Fruit fly (Drosophila melanogaster) whole organism, embryonic: ENCODE measurements around the gene CG4733.

Source experiments
- CG10274 ChIP-seq: fragments of 200-800 bp; sonication (Bioruptor generic); optimal IDR thresholded peaks from 3 replicates; lab custom pipeline; 2017; ENCODE audit warnings: missing biosample characterization, mild to moderate bottlenecking, missing genetic modification characterization
- CG11504 ChIP-seq: fragments of 200-800 bp; sonication (Bioruptor generic); optimal IDR thresholded peaks from 3 replicates; lab custom pipeline; 2019; ENCODE audit warnings: missing biosample characterization, mild to moderate bottlenecking, missing genetic modification characterization, moderate library complexity
- CG11723 ChIP-seq: fragments of 200-800 bp; sonication (Bioruptor generic); optimal IDR thresholded peaks from 2 replicates; lab custom pipeline; 2017; ENCODE audit warnings: missing biosample characterization, mild to moderate bottlenecking, missing genetic modification characterization
- CG14014 ChIP-seq: fragments of 200-800 bp; sonication (Bioruptor generic); IDR thresholded peaks from 2 replicates; pipeline ENCODE4 v1.3.6; 2022; ENCODE audit warnings: missing biosample characterization, missing genetic modification characterization
- CG14667 ChIP-seq: fragments of 200-800 bp; sonication (Bioruptor generic); IDR thresholded peaks from 2 replicates; pipeline ENCODE4 v1.3.6; 2022; ENCODE audit warnings: missing biosample characterization, missing genetic modification characterization
- CG14710 ChIP-seq: fragments of 200-800 bp; sonication (Bioruptor generic); optimal IDR thresholded peaks from 3 replicates; lab custom pipeline; 2019; ENCODE audit warnings: missing biosample characterization, mild to moderate bottlenecking, missing genetic modification characterization, moderate library complexity
- CG15269 ChIP-seq: fragments of 200-800 bp; sonication (Bioruptor generic); optimal IDR thresholded peaks from 2 replicates; lab custom pipeline; 2018; ENCODE audit warnings: missing biosample characterization, mild to moderate bottlenecking, missing genetic modification characterization, moderate library complexity
- CG17328 ChIP-seq: fragments of 200-800 bp; sonication (Bioruptor generic); IDR thresholded peaks from 2 replicates; pipeline ENCODE4 v1.3.6; 2022; ENCODE audit warnings: missing biosample characterization, missing genetic modification characterization
- CG18599 ChIP-seq: fragments of 200-800 bp; sonication (Bioruptor generic); optimal IDR thresholded peaks from 3 replicates; lab custom pipeline; 2017; ENCODE audit warnings: missing biosample characterization, missing genetic modification characterization, mild to moderate bottlenecking, moderate library complexity, missing genetic modification reagents
- CG2120 ChIP-seq: fragments of 200-800 bp; sonication (Bioruptor generic); optimal IDR thresholded peaks from 3 replicates; lab custom pipeline; 2016; ENCODE audit warnings: missing biosample characterization, missing genetic modification characterization
- CG30403 ChIP-seq: fragments of 200-800 bp; sonication (Bioruptor generic); optimal IDR thresholded peaks from 3 replicates; lab custom pipeline; 2016; ENCODE audit warnings: missing biosample characterization, missing genetic modification characterization
- CG34224 ChIP-seq: fragments of 200-800 bp; sonication (Bioruptor generic); IDR thresholded peaks from 3 replicates; pipeline ENCODE4 v1.3.6; 2022; ENCODE audit warnings: missing biosample characterization, missing genetic modification characterization; ENCODE audit not compliant: partially characterized antibody
- CG4730 ChIP-seq: fragments of 200-800 bp; sonication (Bioruptor generic); IDR thresholded peaks from 2 replicates; pipeline ENCODE4 v1.3.6; 2022; ENCODE audit warnings: missing biosample characterization, missing genetic modification characterization
- CG5245 ChIP-seq: fragments of 200-800 bp; sonication (Bioruptor generic); optimal IDR thresholded peaks from 3 replicates; lab custom pipeline; 2016; ENCODE audit warnings: missing biosample characterization, missing genetic modification characterization
- CG8089 ChIP-seq: fragments of 200-800 bp; sonication (Bioruptor generic); optimal IDR thresholded peaks from 3 replicates; lab custom pipeline; 2016; ENCODE audit warnings: missing biosample characterization, missing genetic modification characterization
- CG8290 ChIP-seq, 3 experiments: fragments of 200-800 bp; sonication (Bioruptor generic); optimal IDR thresholded peaks; 2 replicates each; lab custom pipeline; 2016 to 2019; ENCODE audit warnings: missing biosample characterization in 3 of 3, missing genetic modification characterization in 3 of 3, mild to moderate bottlenecking in 2 of 3, moderate library complexity in 1 of 3
- CG8359 ChIP-seq: fragments of 200-800 bp; sonication (Bioruptor generic); optimal IDR thresholded peaks from 2 replicates; lab custom pipeline; 2017; ENCODE audit warnings: missing biosample characterization, mild to moderate bottlenecking, missing genetic modification characterization, borderline replicate concordance
- CG8478 ChIP-seq: fragments of >200 bp; optimal IDR thresholded peaks from 2 replicates; lab custom pipeline; 2018
- CG8924 ChIP-seq: fragments of 200-800 bp; optimal IDR thresholded peaks from 3 replicates; lab custom pipeline; 2019; ENCODE audit warnings: missing biosample characterization, mild to moderate bottlenecking, missing genetic modification characterization, moderate library complexity
- CG9215 ChIP-seq: fragments of 200-800 bp; sonication (Bioruptor generic); IDR thresholded peaks from 2 replicates; pipeline ENCODE4 v1.3.6; 2022; ENCODE audit warnings: missing biosample characterization, missing genetic modification characterization
- CrebB ChIP-seq: fragments of 200-800 bp; sonication (Bioruptor generic); optimal IDR thresholded peaks from 3 replicates; lab custom pipeline; 2018; ENCODE audit warnings: missing biosample characterization, mild to moderate bottlenecking, missing genetic modification characterization
- D ChIP-seq, 2 experiments: fragments of 200-800 bp in 1 of 2; fragments of >200 bp in 1 of 2; sonication (Bioruptor generic) in 1 of 2; optimal IDR thresholded peaks; 2 replicates in 1 of 2; 3 replicates in 1 of 2; lab custom pipeline; 2017; ENCODE audit warnings: mild to moderate bottlenecking in 1 of 2, missing biosample characterization in 1 of 2, missing genetic modification characterization in 1 of 2, missing genetic modification reagents in 1 of 2
- Doc3 ChIP-seq: fragments of 200-800 bp; sonication (Bioruptor generic); IDR thresholded peaks from 3 replicates; pipeline ENCODE4 v1.3.6; 2022; ENCODE audit warnings: missing biosample characterization, missing genetic modification characterization; ENCODE audit not compliant: partially characterized antibody
- Gug ChIP-seq: fragments of 200-800 bp; sonication (Bioruptor generic); IDR thresholded peaks from 4 replicates; pipeline ENCODE4 v1.3.6; 2022; ENCODE audit warnings: missing biosample characterization, missing genetic modification characterization
- H15 ChIP-seq: fragments of 200-800 bp; sonication (Bioruptor generic); IDR thresholded peaks from 3 replicates; pipeline ENCODE4 v1.3.6; 2022; ENCODE audit warnings: missing biosample characterization, missing genetic modification characterization
- Hmr ChIP-seq: fragments of 200-800 bp; sonication (Bioruptor generic); optimal IDR thresholded peaks from 3 replicates; lab custom pipeline; 2017; ENCODE audit warnings: mild to moderate bottlenecking, missing biosample characterization, missing genetic modification reagents, missing genetic modification characterization
- Hr39 ChIP-seq: fragments of >200 bp; optimal IDR thresholded peaks from 2 replicates; lab custom pipeline; 2017
- MESR4 ChIP-seq: fragments of 200-800 bp; sonication (Bioruptor generic); optimal IDR thresholded peaks from 2 replicates; lab custom pipeline; 2018; ENCODE audit warnings: missing biosample characterization, mild to moderate bottlenecking, missing genetic modification characterization, moderate library complexity
- Nf-YC ChIP-seq: fragments of 200-800 bp; optimal IDR thresholded peaks from 3 replicates; lab custom pipeline; 2019; ENCODE audit warnings: missing biosample characterization, mild to moderate bottlenecking, missing genetic modification characterization, moderate library complexity
- NfI ChIP-seq: fragments of 200-800 bp; sonication (Bioruptor generic); optimal IDR thresholded peaks from 3 replicates; lab custom pipeline; 2018; ENCODE audit warnings: missing biosample characterization, mild to moderate bottlenecking, missing genetic modification characterization, moderate library complexity
- PHDP ChIP-seq: fragments of 200-800 bp; sonication (Bioruptor generic); optimal IDR thresholded peaks from 3 replicates; lab custom pipeline; 2018; ENCODE audit warnings: missing biosample characterization, mild to moderate bottlenecking, missing genetic modification characterization, moderate library complexity
- Stat92E ChIP-seq, 3 experiments: fragments of >200 bp in 2 of 3; fragments of 200-800 bp in 1 of 3; sonication (Bioruptor generic) in 1 of 3; optimal IDR thresholded peaks; 2 replicates each; lab custom pipeline; 2017 to 2019; ENCODE audit warnings: missing biosample characterization in 3 of 3, missing genetic modification characterization in 3 of 3, mild to moderate bottlenecking in 1 of 3, moderate library complexity in 1 of 3
- ase ChIP-seq: fragments of 200-800 bp; sonication (Bioruptor generic); IDR thresholded peaks from 3 replicates; pipeline ENCODE4 v1.3.6; 2022; ENCODE audit warnings: missing biosample characterization, missing genetic modification characterization
- bcd ChIP-seq: fragments of 200-800 bp; sonication (Bioruptor generic); optimal IDR thresholded peaks from 2 replicates; lab custom pipeline; 2017; ENCODE audit warnings: missing biosample characterization, mild to moderate bottlenecking, missing genetic modification characterization
- cwo ChIP-seq: fragments of 200-800 bp; sonication (Bioruptor generic); optimal IDR thresholded peaks from 3 replicates; lab custom pipeline; 2017; ENCODE audit warnings: missing biosample characterization, missing genetic modification characterization, mild to moderate bottlenecking, moderate library complexity, missing genetic modification reagents
- disco-r ChIP-seq: fragments of 200-800 bp; sonication (Bioruptor generic); optimal IDR thresholded peaks from 2 replicates; lab custom pipeline; 2016; ENCODE audit warnings: missing biosample characterization, missing genetic modification characterization
- dmrt99B ChIP-seq: fragments of 200-800 bp; sonication (Bioruptor generic); optimal IDR thresholded peaks from 2 replicates; lab custom pipeline; 2018; ENCODE audit warnings: missing biosample characterization, mild to moderate bottlenecking, missing genetic modification characterization, moderate library complexity
- exex ChIP-seq: fragments of 200-800 bp; sonication (Bioruptor generic); optimal IDR thresholded peaks from 4 replicates; lab custom pipeline; 2018; ENCODE audit warnings: missing biosample characterization, mild to moderate bottlenecking, missing genetic modification characterization, moderate library complexity
- fd64A ChIP-seq: fragments of 200-800 bp; sonication (Bioruptor generic); optimal IDR thresholded peaks from 3 replicates; lab custom pipeline; 2018; ENCODE audit warnings: missing biosample characterization, mild to moderate bottlenecking, missing genetic modification characterization
- luna ChIP-seq: fragments of 200-800 bp; sonication (Bioruptor generic); optimal IDR thresholded peaks from 2 replicates; lab custom pipeline; 2016; ENCODE audit warnings: missing biosample characterization, missing genetic modification characterization
- nom ChIP-seq: fragments of 200-800 bp; sonication (Bioruptor generic); optimal IDR thresholded peaks from 2 replicates; lab custom pipeline; 2017; ENCODE audit warnings: missing biosample characterization, missing genetic modification characterization, mild to moderate bottlenecking, moderate library complexity, missing genetic modification reagents
- pnt ChIP-seq: fragments of 200-800 bp; sonication (Bioruptor generic); optimal IDR thresholded peaks from 3 replicates; lab custom pipeline; 2016; ENCODE audit warnings: missing biosample characterization, missing genetic modification characterization
- prd ChIP-seq, 3 experiments: fragments of >200 bp in 2 of 3; fragments of 200-800 bp in 1 of 3; sonication (Bioruptor generic) in 1 of 3; optimal IDR thresholded peaks in 2 of 3; IDR thresholded peaks in 1 of 3; 2 replicates in 2 of 3; 3 replicates in 1 of 3; pipeline versions ENCODE4 v1.3.6 to Lab custom; 2017 to 2022; ENCODE audit warnings: missing biosample characterization in 1 of 3, missing genetic modification characterization in 1 of 3
- pum ChIP-seq: fragments of 200-800 bp; sonication (Bioruptor generic); optimal IDR thresholded peaks from 2 replicates; lab custom pipeline; 2016; ENCODE audit warnings: missing biosample characterization, missing genetic modification characterization
- run ChIP-seq: fragments of 200-800 bp; sonication (Bioruptor generic); optimal IDR thresholded peaks from 3 replicates; lab custom pipeline; 2018; ENCODE audit warnings: missing biosample characterization, mild to moderate bottlenecking, missing genetic modification characterization
- sob ChIP-seq: fragments of 200-800 bp; sonication (Bioruptor generic); IDR thresholded peaks from 2 replicates; pipeline ENCODE4 v1.3.6; 2022; ENCODE audit warnings: missing biosample characterization, missing genetic modification characterization
- tgo ChIP-seq: fragments of 200-800 bp; sonication (Bioruptor generic); IDR thresholded peaks from 3 replicates; pipeline ENCODE4 v1.3.6; 2022; ENCODE audit warnings: missing biosample characterization, missing genetic modification characterization
- unc-4 ChIP-seq: fragments of 200-800 bp; sonication (Bioruptor generic); IDR thresholded peaks from 2 replicates; pipeline ENCODE4 v1.3.6; 2022; ENCODE audit warnings: missing biosample characterization, missing genetic modification characterization; ENCODE audit not compliant: partially characterized antibody

Gene CG4733

dm6 chr3R:19904865-19905373 lies 14.4 kb downstream of the CG4733 start, which contains the start of the genes Surf6 and RhoGAP92B (continued):
- TF ChIP-seq CG30403 (GFP tag; lab: Kevin White, UChicago) (peak; percentile 43), CG17328 (peak; percentile 30; the same call in 1 of the 2 replicates), luna (GFP tag; lab: Kevin White, UChicago) (peak; percentile 32), CG2120 (GFP tag; lab: Kevin White, UChicago) (peak; percentile 65), Hr39 (lab: Kevin White, UChicago) (no peak), CG8924 (tag; lab: Kevin White, UChicago) (peak; percentile 70), CrebB (tag; lab: Kevin White, UChicago) (no peak), MESR4 (peak; percentile 100), pnt (GFP tag; lab: Kevin White, UChicago) (no peak), CG11504 (tag; lab: Kevin White, UChicago) (peak; percentile 69), CG14014 (peak; percentile 45; the same call in 1 of the 2 replicates), PHDP (tag; lab: Kevin White, UChicago) (peak; percentile 55), CG8089 (GFP tag; lab: Kevin White, UChicago) (peak; percentile 49), nom (GFP tag; lab: Kevin White, UChicago) (peak; percentile 78), Doc3 (GFP tag; lab: Robert Waterston, UW) (no peak), ase (GFP tag; lab: Robert Waterston, UW) (no peak), CG8290 (GFP tag; optimal IDR thresholded peaks at IDR 0.05; lab: Kevin White, UChicago) (peak; percentile 34), CG8290 (tag; optimal IDR thresholded peaks at IDR 0.05; lab: Kevin White, UChicago) (peak; percentile 31 to 64), CG18599 (peak; percentile 83), cwo (GFP tag; lab: Kevin White, UChicago) (peak; percentile 95), bcd (peak; percentile 59), CG4730 (no peak), Hmr (GFP tag; lab: Kevin White, UChicago) (peak; percentile 85), CG8478 (lab: Kevin White, UChicago) (no peak), prd (optimal IDR thresholded peaks at IDR 0.05; lab: Kevin White, UChicago) (no peak), prd (GFP tag; IDR thresholded peaks at IDR 0.05; lab: Robert Waterston, UW) (peak; percentile 62; the same call in 2 of the 3 replicates), disco-r (peak; percentile 38), NfI (GFP tag; lab: Kevin White, UChicago) (peak; percentile 64), CG11723 (peak; percentile 20), CG34224 (no peak), sob (GFP tag; lab: Robert Waterston, UW) (peak; percentile 65), H15 (0 out of 3 replicates have a peak, but pooled peaks have one; percentile 23), exex (peak; percentile 40), CG8359 (GFP tag; lab: Kevin White, UChicago) (peak; percentile 4), unc-4 (GFP tag; lab: Robert Waterston, UW) (peak; percentile 45; the same call in 1 of the 2 replicates), fd64A (peak; percentile 23), CG14667 (no peak), CG14710 (peak; percentile 100), Nf-YC (tag; lab: Kevin White, UChicago) (peak; percentile 62), CG5245 (GFP tag; lab: Kevin White, UChicago) (peak; percentile 17), Gug (GFP tag; lab: Robert Waterston, UW) (no peak), tgo (GFP tag; lab: Robert Waterston, UW) (0 out of 3 replicates have a peak, but pooled peaks have one; percentile 13), CG10274 (GFP tag; lab: Kevin White, UChicago) (no peak), D (optimal IDR thresholded peaks at IDR 0.05; lab: Kevin White, UChicago) (no peak), D (GFP tag; optimal IDR thresholded peaks at IDR 0.05; lab: Kevin White, UChicago) (peak; percentile 31), CG15269 (tag; lab: Kevin White, UChicago) (peak; percentile 45), pum (peak; percentile 45), dmrt99B (tag; lab: Kevin White, UChicago) (peak; percentile 51), run (tag; lab: Kevin White, UChicago) (peak; percentile 57), CG9215 (GFP tag; lab: Robert Waterston, UW) (peak; percentile 44), Stat92E (GFP tag; optimal IDR thresholded peaks at IDR 0.05; lab: Kevin White, UChicago) (peak in 1 of 3 experiments; percentile 71)
